Fruit fly (Drosophila melanogaster) whole organism, adult: ENCODE measurements around the gene exex.

ENCODE experiments used
- CG33017 ChIP-seq: fragments of 200-800 bp; sonication (Bioruptor generic); optimal IDR thresholded peaks from 2 replicates; lab custom pipeline; 2018; ENCODE audit warnings: missing biosample characterization, mild to moderate bottlenecking, missing genetic modification characterization, moderate library complexity
- CG7101 ChIP-seq: fragments of 200-800 bp; sonication (Bioruptor generic); optimal IDR thresholded peaks from 2 replicates; lab custom pipeline; 2018; ENCODE audit warnings: missing biosample characterization, mild to moderate bottlenecking, missing genetic modification characterization, moderate library complexity
- Clk ChIP-seq: fragments of 200-800 bp; sonication (Bioruptor generic); optimal IDR thresholded peaks from 2 replicates; lab custom pipeline; 2017; ENCODE audit warnings: missing biosample characterization, missing genetic modification characterization
- pad ChIP-seq: fragments of 200-800 bp; sonication (Bioruptor generic); optimal IDR thresholded peaks from 3 replicates; lab custom pipeline; 2017; ENCODE audit warnings: missing biosample characterization, missing genetic modification characterization, mild to moderate bottlenecking, moderate library complexity, missing genetic modification reagents

The exex gene

DNA sequence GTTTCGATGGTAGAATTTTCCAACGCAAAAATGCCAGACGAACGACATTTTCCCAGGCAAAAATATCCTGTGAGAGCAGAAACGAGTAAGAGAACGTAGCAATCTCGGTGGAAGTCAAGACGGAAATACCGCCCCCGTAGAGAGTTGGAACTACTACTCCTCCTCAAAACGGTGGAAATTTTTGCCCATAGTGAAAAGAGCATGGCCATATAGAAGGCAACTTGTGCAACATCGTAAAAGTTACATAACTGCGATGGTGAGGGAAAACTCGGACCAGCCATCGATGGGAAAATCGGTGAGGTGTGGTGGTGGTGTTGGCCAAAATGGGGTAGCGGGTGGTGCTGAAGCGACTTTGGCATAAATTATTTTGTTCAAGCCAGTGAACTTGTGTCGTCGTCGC lies 51.9 kb downstream of the exex start:
- TF ChIP-seq pad (GFP tag; lab: Kevin White, UChicago) (no peak), Clk (no peak), CG33017 (tag; lab: Kevin White, UChicago) (no peak), CG7101 (no peak)
